Worm (Caenorhabditis elegans) whole organism, young adult: ENCODE results near the gene fbxa-106.

Experiments
- B0019.2 ChIP-seq: fragments of 200-800 bp; sonication (Bioruptor generic); conservative IDR thresholded peaks from 2 replicates; pipeline ENCODE4 v1.3.6; 2022; ENCODE audit warnings: missing genetic modification reagents, missing genetic modification characterization, missing compliant biosample characterization
- B0035.1 ChIP-seq: sonication (generic microtip); optimal IDR thresholded peaks from 2 replicates; lab custom pipeline; 2016; ENCODE audit warnings: missing genetic modification characterization, mild to moderate bottlenecking, missing compliant biosample characterization, missing genotype, missing genetic modification reagents
- D2030.7 ChIP-seq: fragments of 200-800 bp; sonication (Bioruptor generic); IDR thresholded peaks from 2 replicates; pipeline ENCODE4 v1.3.6; 2022; ENCODE audit warnings: missing genetic modification reagents, missing genetic modification characterization, missing compliant biosample characterization
- F23B12.7 ChIP-seq: sonication (generic microtip); optimal IDR thresholded peaks from 2 replicates; lab custom pipeline; 2017; ENCODE audit warnings: missing genetic modification characterization, mild to moderate bottlenecking, missing compliant biosample characterization, antibody characterized with exemption, moderate library complexity; ENCODE audit not compliant: insufficient read depth
- F33H1.4 ChIP-seq: fragments of 200-800 bp; sonication (Bioruptor generic); IDR thresholded peaks from 2 replicates; pipeline ENCODE4 v1.3.6; 2022; ENCODE audit warnings: missing genetic modification reagents, missing genetic modification characterization, missing compliant biosample characterization
- F37B4.10 ChIP-seq: fragments of 200-800 bp; sonication (Bioruptor generic); IDR thresholded peaks from 2 replicates; pipeline ENCODE4 v1.3.6; 2022; ENCODE audit warnings: missing genetic modification characterization, missing compliant biosample characterization
- F39B2.1 ChIP-seq: fragments of 200-800 bp; sonication (Bioruptor generic); IDR thresholded peaks from 2 replicates; pipeline ENCODE4 v1.3.6; 2022; ENCODE audit warnings: missing genetic modification reagents, missing genetic modification characterization, missing compliant biosample characterization
- K12H6.12 ChIP-seq: fragments of 200-800 bp; sonication (Bioruptor generic); optimal IDR thresholded peaks from 2 replicates; lab custom pipeline; 2018; ENCODE audit warnings: mild to moderate bottlenecking, missing genetic modification characterization, missing compliant biosample characterization
- Y95B8A.8 ChIP-seq: fragments of 200-800 bp; sonication (Bioruptor generic); IDR thresholded peaks from 2 replicates; pipeline ENCODE4 v1.3.6; 2022; ENCODE audit warnings: missing genetic modification reagents, missing genetic modification characterization, missing compliant biosample characterization
- aptf-3 ChIP-seq: fragments of 200-800 bp; sonication (Bioruptor generic); IDR thresholded peaks from 2 replicates; pipeline ENCODE4 v1.3.6; 2022; ENCODE audit warnings: missing genetic modification characterization, missing compliant biosample characterization
- atf-7 ChIP-seq: sonication (generic microtip); optimal IDR thresholded peaks from 2 replicates; lab custom pipeline; 2017; ENCODE audit warnings: mild to moderate bottlenecking, missing genetic modification characterization, missing compliant biosample characterization
- athp-1 ChIP-seq: sonication (generic microtip); optimal IDR thresholded peaks from 2 replicates; lab custom pipeline; 2017; ENCODE audit warnings: mild to moderate bottlenecking, missing genetic modification characterization, missing compliant biosample characterization
- attf-3 ChIP-seq: fragments of 200-800 bp; sonication (Bioruptor generic); conservative IDR thresholded peaks from 2 replicates; pipeline ENCODE4 v1.3.6; 2022; ENCODE audit warnings: missing genetic modification reagents, missing genetic modification characterization, missing compliant biosample characterization
- attf-5 ChIP-seq: fragments of 200-800 bp; sonication (Bioruptor generic); optimal IDR thresholded peaks from 2 replicates; lab custom pipeline; 2018; ENCODE audit warnings: mild to moderate bottlenecking, missing genetic modification characterization, missing compliant biosample characterization
- cebp-1 ChIP-seq, 2 experiments: fragments of 200-800 bp in 1 of 2; sonication (Bioruptor generic) in 1 of 2; sonication (generic microtip) in 1 of 2; IDR thresholded peaks in 1 of 2; optimal IDR thresholded peaks in 1 of 2; 2 replicates each; pipeline versions ENCODE4 v1.3.6 to Lab custom; 2017 to 2022; ENCODE audit warnings: missing compliant biosample characterization in 2 of 2, missing genetic modification characterization in 2 of 2, mild to moderate bottlenecking in 1 of 2, missing genetic modification reagents in 1 of 2, moderate library complexity in 1 of 2
- cebp-2 ChIP-seq: fragments of 200-800 bp; sonication (Bioruptor generic); IDR thresholded peaks from 2 replicates; pipeline ENCODE4 v1.3.6; 2022; ENCODE audit warnings: missing genetic modification characterization, missing compliant biosample characterization
- ceh-79 ChIP-seq: sonication (generic microtip); optimal IDR thresholded peaks from 2 replicates; lab custom pipeline; 2017; ENCODE audit warnings: mild to moderate bottlenecking, missing genetic modification characterization, missing compliant biosample characterization
- die-1 ChIP-seq: sonication (generic microtip); optimal IDR thresholded peaks from 2 replicates; lab custom pipeline; 2016; ENCODE audit warnings: missing genotype, mild to moderate bottlenecking, missing genetic modification characterization, missing compliant biosample characterization
- ets-4 ChIP-seq: fragments of 200-800 bp; sonication (Bioruptor generic); optimal IDR thresholded peaks from 2 replicates; lab custom pipeline; 2018; ENCODE audit warnings: mild to moderate bottlenecking, missing genetic modification characterization, missing compliant biosample characterization
- him-1 ChIP-seq: sonication (generic microtip); optimal IDR thresholded peaks from 2 replicates; lab custom pipeline; 2016; ENCODE audit warnings: missing genotype, missing genetic modification reagents, missing genetic modification characterization, missing compliant biosample characterization
- hlh-26 ChIP-seq: fragments of 200-800 bp; sonication (Bioruptor generic); conservative IDR thresholded peaks from 2 replicates; pipeline ENCODE4 v1.3.6; 2022; ENCODE audit warnings: missing genetic modification reagents, missing genetic modification characterization, missing compliant biosample characterization
- hmg-20 ChIP-seq: fragments of 200-800 bp; sonication (Bioruptor generic); IDR thresholded peaks from 2 replicates; pipeline ENCODE4 v1.3.6; 2022; ENCODE audit warnings: missing genetic modification reagents, missing genetic modification characterization, missing compliant biosample characterization
- let-526 ChIP-seq: fragments of 200-800 bp; sonication (Bioruptor generic); IDR thresholded peaks from 2 replicates; pipeline ENCODE4 v1.3.6; 2022; ENCODE audit warnings: missing genetic modification reagents, missing genetic modification characterization, missing compliant biosample characterization
- lir-1 ChIP-seq: fragments of 200-800 bp; sonication (Bioruptor generic); conservative IDR thresholded peaks from 2 replicates; pipeline ENCODE4 v1.3.6; 2022; ENCODE audit warnings: missing genetic modification reagents, missing genetic modification characterization, missing compliant biosample characterization
- lsl-1 ChIP-seq: fragments of 200-800 bp; sonication (Bioruptor generic); optimal IDR thresholded peaks from 2 replicates; lab custom pipeline; 2018; ENCODE audit warnings: mild to moderate bottlenecking, missing genetic modification characterization, moderate library complexity, missing compliant biosample characterization
- madf-10 ChIP-seq: sonication (generic microtip); optimal IDR thresholded peaks from 2 replicates; lab custom pipeline; 2016; ENCODE audit warnings: mild to moderate bottlenecking, missing genetic modification characterization, missing compliant biosample characterization
- madf-3 ChIP-seq: fragments of 200-800 bp; sonication (Bioruptor generic); IDR thresholded peaks from 2 replicates; pipeline ENCODE4 v1.3.6; 2022; ENCODE audit warnings: missing genetic modification reagents, missing genetic modification characterization, missing compliant biosample characterization
- madf-6 ChIP-seq: fragments of 200-800 bp; sonication (Bioruptor generic); IDR thresholded peaks from 2 replicates; pipeline ENCODE4 v1.3.6; 2022; ENCODE audit warnings: missing genetic modification reagents, missing genetic modification characterization, missing compliant biosample characterization
- mes-4 ChIP-seq: sonication (generic microtip); optimal IDR thresholded peaks from 2 replicates; lab custom pipeline; 2016; ENCODE audit warnings: missing genotype, missing genetic modification characterization, missing compliant biosample characterization
- nhr-27 ChIP-seq: fragments of 200-800 bp; sonication (Bioruptor generic); optimal IDR thresholded peaks from 2 replicates; lab custom pipeline; 2018; ENCODE audit warnings: mild to moderate bottlenecking, missing genetic modification characterization, moderate library complexity, missing compliant biosample characterization
- pha-4 ChIP-seq: fragments of 150-350 bp; sonication (generic microtip); optimal IDR thresholded peaks from 2 replicates; lab custom pipeline; 2014; ENCODE audit warnings: missing biosample characterization, missing genetic modification reagents, missing genetic modification characterization
- rpc-1 ChIP-seq, 2 experiments: fragments of 150-350 bp in 1 of 2; sonication (generic microtip) in 1 of 2; optimal IDR thresholded peaks; 2 replicates each; lab custom pipeline; 2014 to 2018; ENCODE audit warnings: missing biosample characterization in 1 of 2, missing genetic modification characterization in 1 of 2, missing genetic modification reagents in 1 of 2, missing genotype in 1 of 2
- snpc-3.4 ChIP-seq: sonication (generic microtip); optimal IDR thresholded peaks from 2 replicates; lab custom pipeline; 2017; ENCODE audit warnings: missing genetic modification characterization, mild to moderate bottlenecking, missing compliant biosample characterization, antibody characterized with exemption, moderate library complexity, missing genotype, missing genetic modification reagents
- snpc-4 ChIP-seq, 5 experiments: fragments of 150-350 bp in 1 of 5; sonication (generic microtip) in 4 of 5; optimal IDR thresholded peaks; 2 replicates each; lab custom pipeline; 2014 to 2018; ENCODE audit warnings: missing genetic modification characterization in 5 of 5, missing biosample characterization in 3 of 5, antibody characterized with exemption in 2 of 5, mild to moderate bottlenecking in 2 of 5, missing compliant biosample characterization in 2 of 5, missing genotype in 2 of 5, moderate library complexity in 2 of 5, missing genetic modification reagents in 1 of 5
- somi-1 ChIP-seq: fragments of 200-800 bp; sonication (Bioruptor generic); optimal IDR thresholded peaks from 2 replicates; lab custom pipeline; 2018; ENCODE audit warnings: mild to moderate bottlenecking, missing genetic modification characterization, missing compliant biosample characterization
- xnd-1 ChIP-seq: sonication (generic microtip); optimal IDR thresholded peaks from 2 replicates; lab custom pipeline; 2016; ENCODE audit warnings: missing genotype, missing genetic modification reagents, missing genetic modification characterization, missing compliant biosample characterization
- zim-3 ChIP-seq: sonication (generic microtip); optimal IDR thresholded peaks from 2 replicates; lab custom pipeline; 2017; ENCODE audit warnings: mild to moderate bottlenecking, missing genetic modification characterization, moderate library complexity, missing compliant biosample characterization
- ztf-3 ChIP-seq: fragments of 200-800 bp; sonication (Bioruptor generic); optimal IDR thresholded peaks from 2 replicates; lab custom pipeline; 2018; ENCODE audit warnings: mild to moderate bottlenecking, missing genetic modification characterization, missing compliant biosample characterization

Gene fbxa-106

ce11 chrV:18133177-18133576 lies 48.2 kb upstream of the fbxa-106 start, which contains the start of gene Y37H2A.18:
Gene Y37H2A.18, minus strand, starts transcription at chrV:18133277.
- no peak for TF ChIP-seq rpc-1 (optimal IDR thresholded peaks at IDR 0.05; lab: Kevin White, UChicago)
- TF ChIP-seq rpc-1 (tag; optimal IDR thresholded peaks at IDR 0.05; lab: Kevin White, UChicago), result no peak
- TF ChIP-seq ceh-79 (tag; lab: Kevin White, UChicago), result no peak
- TF ChIP-seq cebp-1 (GFP tag; IDR thresholded peaks at IDR 0.05; lab: Robert Waterston, UW), result no peak
- TF ChIP-seq cebp-1 (tag; optimal IDR thresholded peaks at IDR 0.05; lab: Kevin White, UChicago), result no peak
- no peak for TF ChIP-seq K12H6.12 (tag; lab: Kevin White, UChicago)
- no peak for TF ChIP-seq mes-4 (tag; lab: Kevin White, UChicago)
- no peak for TF ChIP-seq ztf-3 (GFP tag; lab: Kevin White, UChicago)
- TF ChIP-seq pha-4, result no peak
- TF ChIP-seq athp-1 (tag; lab: Kevin White, UChicago), result no peak
- TF ChIP-seq zim-3 (tag; lab: Kevin White, UChicago), result no peak
- no peak for TF ChIP-seq Y95B8A.8 (GFP tag; lab: Robert Waterston, UW)
- no peak for TF ChIP-seq hlh-26
- TF ChIP-seq attf-5 (GFP tag; lab: Kevin White, UChicago), result no peak
- TF ChIP-seq let-526 (GFP tag; lab: Robert Waterston, UW), result no peak
- TF ChIP-seq, all 124 proteins: peak for 0

DNA sequence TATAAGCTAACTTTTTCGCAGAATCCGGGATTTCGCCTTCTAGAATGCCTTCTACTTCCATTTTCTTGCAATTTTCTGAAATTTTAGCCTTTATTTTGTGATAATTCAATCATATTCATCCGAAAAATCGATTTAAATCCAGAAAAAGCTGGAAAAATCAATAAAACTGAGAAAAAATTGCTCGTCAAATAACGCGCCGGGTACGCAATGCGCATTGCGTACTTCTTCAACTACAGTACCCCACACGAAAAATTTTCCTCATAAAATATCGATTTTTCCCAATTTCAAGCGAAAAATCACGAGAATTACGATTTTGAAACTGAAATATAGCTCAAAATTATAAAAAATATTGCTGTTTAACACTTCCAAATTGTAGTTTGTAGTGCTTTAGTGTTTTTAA lies 46.0 kb upstream of the fbxa-106 start, which contains the start of gene Y37H2A.12:
Gene Y37H2A.12 (minus strand): TSS at position 81 of the 400 bp plus-strand sequence.
- no peak for TF ChIP-seq F37B4.10 (GFP tag; lab: Robert Waterston, UW)
- TF ChIP-seq die-1 (tag; lab: Kevin White, UChicago), result no peak
- TF ChIP-seq him-1, result peak; percentile 83
- TF ChIP-seq madf-10 (tag; lab: Kevin White, UChicago), result no peak
- TF ChIP-seq lsl-1 (GFP tag; lab: Kevin White, UChicago), result peak; percentile 90
- TF ChIP-seq F23B12.7 (tag; lab: Kevin White, UChicago), result no peak
- no peak for TF ChIP-seq hlh-26
- no peak for TF ChIP-seq hmg-20 (GFP tag; lab: Robert Waterston, UW)
- TF ChIP-seq madf-6 (GFP tag; lab: Robert Waterston, UW), result peak; percentile 61
- TF ChIP-seq D2030.7 (GFP tag; lab: Robert Waterston, UW), result peak; percentile 48; the same call in 1 of the 2 replicates
- TF ChIP-seq cebp-2 (GFP tag; lab: Robert Waterston, UW), result no peak
- peak; percentile 34; the same call in 1 of the 2 replicates for TF ChIP-seq F33H1.4
- peak; percentile 2 for TF ChIP-seq xnd-1 (tag; lab: Kevin White, UChicago)

- no peak for TF ChIP-seq attf-3 (GFP tag; lab: Robert Waterston, UW)
- no peak for TF ChIP-seq atf-7 (tag; lab: Kevin White, UChicago)
- TF ChIP-seq madf-3 (GFP tag; lab: Robert Waterston, UW), result no peak
- TF ChIP-seq aptf-3 (GFP tag; lab: Robert Waterston, UW), result no peak
- TF ChIP-seq F39B2.1 (GFP tag; lab: Robert Waterston, UW), result no peak
- no peak for TF ChIP-seq ets-4 (GFP tag; lab: Kevin White, UChicago)
- no peak for TF ChIP-seq ztf-3 (GFP tag; lab: Kevin White, UChicago)
- no peak for TF ChIP-seq snpc-4 (GFP tag; optimal IDR thresholded peaks at IDR 0.05; lab: Kevin White, UChicago)
- no peak for TF ChIP-seq snpc-4 (tag; optimal IDR thresholded peaks at IDR 0.05; lab: Kevin White, UChicago)
- no peak for TF ChIP-seq nhr-27
- TF ChIP-seq lir-1 (GFP tag; lab: Robert Waterston, UW), result no peak
- no peak for TF ChIP-seq snpc-3.4 (tag; lab: Kevin White, UChicago)
- no peak for TF ChIP-seq somi-1 (GFP tag; lab: Kevin White, UChicago)
- no peak for TF ChIP-seq F37B4.10 (GFP tag; lab: Robert Waterston, UW)
- no peak for TF ChIP-seq B0035.1 (tag; lab: Kevin White, UChicago)
- TF ChIP-seq B0019.2 (GFP tag; lab: Robert Waterston, UW), result no peak
Observed at ce11 chrV:18128545-18128944, 43.5 kb upstream of the fbxa-106 start.
